Worm (Caenorhabditis elegans) whole organism, midembryonic: ENCODE results near the gene unc-30.
A peak's percentile ranks its signal among the peaks of the same experiment; 100 is the strongest.

Experiments used
- T22C8.4 ChIP-seq: fragments of 200-800 bp; sonication (Bioruptor generic); IDR thresholded peaks from 2 replicates; pipeline ENCODE4 v1.3.6; 2022; ENCODE audit warnings: missing genetic modification characterization, missing compliant biosample characterization
- cog-1 ChIP-seq: sonication (generic microtip); optimal IDR thresholded peaks from 2 replicates; lab custom pipeline; 2016; ENCODE audit warnings: missing genetic modification characterization, missing compliant biosample characterization
- flt-1 ChIP-seq: fragments of 200-800 bp; sonication (Bioruptor generic); IDR thresholded peaks from 2 replicates; pipeline ENCODE4 v1.3.6; 2022; ENCODE audit warnings: missing genetic modification characterization, missing compliant biosample characterization
- ztf-23 ChIP-seq: fragments of 200-800 bp; sonication (Bioruptor generic); IDR thresholded peaks from 2 replicates; pipeline ENCODE4 v1.3.6; 2022; ENCODE audit warnings: missing genetic modification reagents, missing genetic modification characterization, missing compliant biosample characterization
- ztf-29 ChIP-seq: fragments of 200-800 bp; sonication (Bioruptor generic); IDR thresholded peaks from 2 replicates; pipeline ENCODE4 v1.3.6; 2022; ENCODE audit warnings: missing genetic modification reagents, missing genetic modification characterization, missing compliant biosample characterization

DNA sequence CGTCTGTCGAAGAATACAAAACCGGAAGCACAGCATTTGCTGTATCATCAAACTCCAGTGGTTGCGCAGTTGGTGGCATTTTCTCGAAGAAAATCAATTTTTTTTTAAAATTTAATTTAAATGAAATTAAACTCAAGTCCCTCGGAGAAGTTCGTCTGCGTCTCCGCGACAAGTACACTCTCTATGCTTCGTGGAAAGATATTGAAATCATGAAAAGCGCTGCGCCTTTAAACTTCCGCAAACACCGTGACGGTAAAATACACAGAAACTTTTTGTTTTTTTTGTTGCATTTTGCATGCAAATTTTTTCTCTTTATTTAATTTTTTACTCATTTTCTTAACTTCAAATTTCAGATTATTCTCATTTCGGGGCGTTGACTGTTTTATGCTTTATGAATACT is 20.1 kb upstream of the unc-30 start, which contains the start of the genes dli-1, tin-9.2 and exos-4.1:
- TF ChIP-seq T22C8.4 (GFP tag; lab: Robert Waterston, UW) (no peak), ztf-29 (GFP tag; lab: Robert Waterston, UW) (no peak), ztf-23 (GFP tag; lab: Robert Waterston, UW) (no peak), flt-1 (no peak), cog-1 (tag; lab: Kevin White, UChicago) (peak; percentile 42)
